Fruit fly (Drosophila melanogaster) whole organism, wandering third instar larva: Measurements from ENCODE around the gene Alg12.

Experiments
- Abd-B ChIP-seq: fragments of >200 bp; optimal IDR thresholded peaks from 2 replicates; lab custom pipeline; 2017; ENCODE audit warnings: missing biosample characterization, missing genetic modification characterization
- OdsH ChIP-seq: fragments of 200-800 bp; sonication (Bioruptor generic); optimal IDR thresholded peaks from 2 replicates; lab custom pipeline; 2016; ENCODE audit warnings: missing biosample characterization, mild to moderate bottlenecking, missing genetic modification characterization
- Sp1 ChIP-seq: fragments of 200-800 bp; sonication (Bioruptor generic); optimal IDR thresholded peaks from 3 replicates; lab custom pipeline; 2019; ENCODE audit warnings: missing biosample characterization, mild to moderate bottlenecking, missing genetic modification characterization, moderate library complexity
- ey ChIP-seq: fragments of 200-800 bp; sonication (Bioruptor generic); optimal IDR thresholded peaks from 2 replicates; lab custom pipeline; 2016; ENCODE audit warnings: missing biosample characterization, missing genetic modification characterization
- fru ChIP-seq: fragments of 200-800 bp; sonication (Bioruptor generic); optimal IDR thresholded peaks from 3 replicates; lab custom pipeline; 2016; ENCODE audit warnings: missing biosample characterization, mild to moderate bottlenecking, missing genetic modification characterization
- woc ChIP-seq: sonication (Bioruptor generic); optimal IDR thresholded peaks from 2 replicates; lab custom pipeline; 2016; ENCODE audit warnings: missing biosample characterization, mild to moderate bottlenecking, missing genetic modification characterization

- peak; percentile 72 for TF ChIP-seq fru (GFP tag; lab: Kevin White, UChicago)
- TF ChIP-seq ey (GFP tag; lab: Kevin White, UChicago) = peak; percentile 77
- TF ChIP-seq Abd-B (GFP tag; lab: Kevin White, UChicago) = no peak
- TF ChIP-seq woc (GFP tag; lab: Kevin White, UChicago) = no peak
- TF ChIP-seq Sp1 = peak; percentile 72
- peak; percentile 73 for TF ChIP-seq OdsH (GFP tag; lab: Kevin White, UChicago)
Measured at dm6 chr3R:9777941-9778360, 21.7 kb downstream of the Alg12 start, which contains the start of gene RpS29.
